Worm (Caenorhabditis elegans) whole organism, late embryonic: ENCODE measurements around the gene rin-1.
A peak's percentile ranks its signal among the peaks of the same experiment; 100 is the strongest.

Experiments used
- ceh-18 ChIP-seq: sonication (generic microtip); optimal IDR thresholded peaks from 2 replicates; lab custom pipeline; 2016; ENCODE audit warnings: missing genetic modification characterization, missing compliant biosample characterization
- ceh-19 ChIP-seq: fragments of 200-800 bp; sonication (Bioruptor generic); optimal IDR thresholded peaks from 2 replicates; lab custom pipeline; 2018; ENCODE audit warnings: mild to moderate bottlenecking, missing genetic modification characterization, missing compliant biosample characterization
- ceh-24 ChIP-seq: sonication (generic microtip); optimal IDR thresholded peaks from 2 replicates; lab custom pipeline; 2016; ENCODE audit warnings: mild to moderate bottlenecking, missing genetic modification characterization, missing compliant biosample characterization
- ceh-34 ChIP-seq: sonication (generic microtip); optimal IDR thresholded peaks from 2 replicates; lab custom pipeline; 2016; ENCODE audit warnings: mild to moderate bottlenecking, missing genetic modification characterization, missing compliant biosample characterization
- ceh-6 ChIP-seq: fragments of 200-800 bp; sonication (Bioruptor generic); optimal IDR thresholded peaks from 2 replicates; lab custom pipeline; 2018; ENCODE audit warnings: mild to moderate bottlenecking, missing genetic modification characterization, missing compliant biosample characterization
- dmd-4 ChIP-seq: sonication (generic microtip); optimal IDR thresholded peaks from 2 replicates; lab custom pipeline; 2016; ENCODE audit warnings: borderline replicate concordance, missing genetic modification characterization, missing compliant biosample characterization
- elt-2 ChIP-seq: sonication (generic microtip); optimal IDR thresholded peaks from 2 replicates; lab custom pipeline; 2016; ENCODE audit warnings: missing genetic modification reagents, missing genetic modification characterization, missing compliant biosample characterization
- eyg-1 ChIP-seq: sonication (generic microtip); optimal IDR thresholded peaks from 2 replicates; lab custom pipeline; 2016; ENCODE audit warnings: missing genotype, missing genetic modification characterization, missing compliant biosample characterization
- hlh-30 ChIP-seq: sonication (generic microtip); optimal IDR thresholded peaks from 2 replicates; lab custom pipeline; 2017; ENCODE audit warnings: antibody characterized with exemption, missing genetic modification characterization, missing compliant biosample characterization; ENCODE audit not compliant: insufficient read depth
- hlh-8 ChIP-seq: sonication (generic microtip); optimal IDR thresholded peaks from 2 replicates; lab custom pipeline; 2016; ENCODE audit warnings: missing genotype, missing genetic modification characterization, missing compliant biosample characterization
- lim-6 ChIP-seq: sonication (generic microtip); optimal IDR thresholded peaks from 2 replicates; lab custom pipeline; 2016; ENCODE audit warnings: missing genetic modification characterization, missing compliant biosample characterization
- lin-11 ChIP-seq: fragments of 200-800 bp; sonication (Bioruptor generic); optimal IDR thresholded peaks from 2 replicates; lab custom pipeline; 2018; ENCODE audit warnings: mild to moderate bottlenecking, missing genetic modification characterization, missing compliant biosample characterization
- mec-3 ChIP-seq: sonication (generic microtip); optimal IDR thresholded peaks from 2 replicates; lab custom pipeline; 2016; ENCODE audit warnings: borderline replicate concordance, missing genetic modification characterization, missing compliant biosample characterization
- npax-4 ChIP-seq: sonication (generic microtip); optimal IDR thresholded peaks from 2 replicates; lab custom pipeline; 2016; ENCODE audit warnings: missing genetic modification characterization, missing compliant biosample characterization
- rnt-1 ChIP-seq: sonication (generic microtip); optimal IDR thresholded peaks from 2 replicates; lab custom pipeline; 2016; ENCODE audit warnings: missing genetic modification characterization, missing compliant biosample characterization
- sox-4 ChIP-seq: sonication (generic microtip); optimal IDR thresholded peaks from 2 replicates; lab custom pipeline; 2017; ENCODE audit warnings: mild to moderate bottlenecking, missing genetic modification characterization, inconsistent platforms, missing compliant biosample characterization
- tbx-7 ChIP-seq: sonication (generic microtip); optimal IDR thresholded peaks from 2 replicates; lab custom pipeline; 2016; ENCODE audit warnings: missing genotype, missing genetic modification characterization, missing compliant biosample characterization
- unc-42 ChIP-seq: sonication (generic microtip); optimal IDR thresholded peaks from 2 replicates; lab custom pipeline; 2016; ENCODE audit warnings: missing genotype, missing genetic modification characterization, missing compliant biosample characterization

The rin-1 gene

ce11 chrV:14741233-14741632 is 74.2 kb downstream of the rin-1 start, which contains the start of gene Y50E8A.6:
Y50E8A.6 (minus strand) TSS chrV:14741333.
- TF ChIP-seq eyg-1 (tag; lab: Kevin White, UChicago) (no peak), rnt-1 (tag; lab: Kevin White, UChicago) (no peak), tbx-7 (no peak), lim-6 (no peak), mec-3 (tag; lab: Kevin White, UChicago) (no peak), hlh-30 (tag; lab: Kevin White, UChicago) (no peak)

ce11 chrV:14736851-14737250 is 78.5 kb downstream of the rin-1 start, which contains the start of gene Y50E8A.5:
Y50E8A.5 (minus strand) TSS chrV:14736951.
- TF ChIP-seq ceh-6 (GFP tag; lab: Kevin White, UChicago), result no peak
- no peak for TF ChIP-seq ceh-24 (tag; lab: Kevin White, UChicago)
- no peak for TF ChIP-seq npax-4 (tag; lab: Kevin White, UChicago)
- no peak for TF ChIP-seq hlh-8 (tag; lab: Kevin White, UChicago)
- TF ChIP-seq sox-4 (tag; lab: Kevin White, UChicago), result no peak
- TF ChIP-seq elt-2 (tag; lab: Kevin White, UChicago), result no peak
- no peak for TF ChIP-seq ceh-34 (tag; lab: Kevin White, UChicago)
- no peak for TF ChIP-seq ceh-19 (GFP tag; lab: Kevin White, UChicago)
- TF ChIP-seq dmd-4 (tag; lab: Kevin White, UChicago), result no peak

- TF ChIP-seq unc-42 (tag; lab: Kevin White, UChicago) (peak; percentile 90), ceh-18 (no peak), lin-11 (no peak)
- TF ChIP-seq, all 69 proteins: peak for 1
These were observed 81.1 kb downstream of the rin-1 start, which contains the start of gene unc-61 for ce11 chrV:14734187-14734765. unc-61 (minus strand) TSS chrV:14734237.
